Worm (Caenorhabditis elegans) whole organism, young adult: Measurements from ENCODE around the gene rpl-38.

Experiments
- B0336.3 ChIP-seq: fragments of 200-800 bp; sonication (Bioruptor generic); IDR thresholded peaks from 2 replicates; pipeline ENCODE4 v1.3.6; 2022; ENCODE audit warnings: missing genetic modification characterization, missing compliant biosample characterization
- C06A6.2 ChIP-seq: fragments of 200-800 bp; sonication (Bioruptor generic); conservative IDR thresholded peaks from 2 replicates; pipeline ENCODE4 v1.3.6; 2022; ENCODE audit warnings: missing genetic modification characterization, missing compliant biosample characterization
- F10E7.11 ChIP-seq: sonication (generic microtip); optimal IDR thresholded peaks from 2 replicates; lab custom pipeline; 2017; ENCODE audit warnings: mild to moderate bottlenecking, missing genetic modification characterization, moderate library complexity, missing compliant biosample characterization
- F33H1.4 ChIP-seq: fragments of 200-800 bp; sonication (Bioruptor generic); IDR thresholded peaks from 2 replicates; pipeline ENCODE4 v1.3.6; 2022; ENCODE audit warnings: missing genetic modification reagents, missing genetic modification characterization, missing compliant biosample characterization
- F39B2.1 ChIP-seq: fragments of 200-800 bp; sonication (Bioruptor generic); IDR thresholded peaks from 2 replicates; pipeline ENCODE4 v1.3.6; 2022; ENCODE audit warnings: missing genetic modification reagents, missing genetic modification characterization, missing compliant biosample characterization
- F49E8.2 ChIP-seq: sonication (generic microtip); optimal IDR thresholded peaks from 3 replicates; lab custom pipeline; 2017; ENCODE audit warnings: missing genetic modification characterization, mild to moderate bottlenecking, missing compliant biosample characterization, antibody characterized with exemption, moderate library complexity; ENCODE audit not compliant: insufficient read depth
- F52B5.7 ChIP-seq: sonication (generic microtip); optimal IDR thresholded peaks from 2 replicates; lab custom pipeline; 2016; ENCODE audit warnings: mild to moderate bottlenecking, missing genetic modification characterization, missing compliant biosample characterization
- F55B11.4 ChIP-seq: sonication (generic microtip); optimal IDR thresholded peaks from 2 replicates; lab custom pipeline; 2016; ENCODE audit warnings: missing compliant biosample characterization, missing genetic modification characterization, borderline replicate concordance; ENCODE audit not compliant: insufficient read depth
- F57A8.1 ChIP-seq: fragments of 200-800 bp; sonication (Bioruptor generic); optimal IDR thresholded peaks from 2 replicates; lab custom pipeline; 2018; ENCODE audit warnings: mild to moderate bottlenecking, missing genetic modification characterization, moderate library complexity, missing compliant biosample characterization
- K11D2.4 ChIP-seq: fragments of 200-800 bp; sonication (Bioruptor generic); IDR thresholded peaks from 2 replicates; pipeline ENCODE4 v1.3.6; 2022; ENCODE audit warnings: missing genetic modification reagents, missing genetic modification characterization, missing compliant biosample characterization
- T07F8.4 ChIP-seq: sonication (generic microtip); optimal IDR thresholded peaks from 2 replicates; lab custom pipeline; 2016; ENCODE audit warnings: mild to moderate bottlenecking, missing genetic modification characterization, moderate library complexity, missing compliant biosample characterization
- Y56A3A.18 ChIP-seq: fragments of 200-800 bp; sonication (Bioruptor generic); IDR thresholded peaks from 2 replicates; pipeline ENCODE4 v1.3.6; 2022; ENCODE audit warnings: missing genetic modification reagents, missing genetic modification characterization, missing compliant biosample characterization
- ZK185.1 ChIP-seq: sonication (generic microtip); optimal IDR thresholded peaks from 2 replicates; lab custom pipeline; 2016; ENCODE audit warnings: mild to moderate bottlenecking, missing genetic modification characterization, missing compliant biosample characterization; ENCODE audit not compliant: poor library complexity, severe bottlenecking
- ama-1 ChIP-seq, 3 experiments: fragments of 150-350 bp in 1 of 3; sonication (generic microtip) in 2 of 3; optimal IDR thresholded peaks; 2 replicates each; lab custom pipeline; 2014 to 2018; ENCODE audit warnings: missing biosample characterization in 2 of 3, missing genetic modification characterization in 2 of 3, missing genetic modification reagents in 2 of 3
- atf-7 ChIP-seq: sonication (generic microtip); optimal IDR thresholded peaks from 2 replicates; lab custom pipeline; 2017; ENCODE audit warnings: mild to moderate bottlenecking, missing genetic modification characterization, missing compliant biosample characterization
- athp-1 ChIP-seq: sonication (generic microtip); optimal IDR thresholded peaks from 2 replicates; lab custom pipeline; 2017; ENCODE audit warnings: mild to moderate bottlenecking, missing genetic modification characterization, missing compliant biosample characterization
- attf-6 ChIP-seq: fragments of 200-800 bp; sonication (Bioruptor generic); IDR thresholded peaks from 2 replicates; pipeline ENCODE4 v1.3.6; 2022; ENCODE audit warnings: missing genetic modification reagents, missing genetic modification characterization, missing compliant biosample characterization
- bed-2 ChIP-seq: fragments of 200-800 bp; sonication (Bioruptor generic); IDR thresholded peaks from 2 replicates; pipeline ENCODE4 v1.3.6; 2022; ENCODE audit warnings: missing genetic modification reagents, missing genetic modification characterization, missing compliant biosample characterization
- ceh-100 ChIP-seq: fragments of 200-800 bp; sonication (Bioruptor generic); IDR thresholded peaks from 2 replicates; pipeline ENCODE4 v1.3.6; 2022; ENCODE audit warnings: missing genetic modification reagents, missing genetic modification characterization, missing compliant biosample characterization
- ceh-27 ChIP-seq: fragments of 200-800 bp; sonication (Bioruptor generic); optimal IDR thresholded peaks from 2 replicates; lab custom pipeline; 2018; ENCODE audit warnings: mild to moderate bottlenecking, missing genetic modification characterization, moderate library complexity, missing compliant biosample characterization
- chd-7 ChIP-seq: sonication (generic microtip); optimal IDR thresholded peaks from 2 replicates; lab custom pipeline; 2016; ENCODE audit warnings: mild to moderate bottlenecking, missing genetic modification characterization, moderate library complexity, missing compliant biosample characterization
- egl-18 ChIP-seq: fragments of 200-800 bp; sonication (Bioruptor generic); IDR thresholded peaks from 2 replicates; pipeline ENCODE4 v1.3.6; 2022; ENCODE audit warnings: missing genetic modification reagents, missing genetic modification characterization, missing compliant biosample characterization
- egrh-3 ChIP-seq: fragments of 200-800 bp; sonication (Bioruptor generic); IDR thresholded peaks from 2 replicates; pipeline ENCODE4 v1.3.6; 2022; ENCODE audit warnings: missing genetic modification reagents, missing genetic modification characterization, missing compliant biosample characterization
- fkh-3 ChIP-seq: sonication (generic microtip); optimal IDR thresholded peaks from 2 replicates; lab custom pipeline; 2016; ENCODE audit warnings: mild to moderate bottlenecking, missing genetic modification characterization, missing compliant biosample characterization
- him-1 ChIP-seq: sonication (generic microtip); optimal IDR thresholded peaks from 2 replicates; lab custom pipeline; 2016; ENCODE audit warnings: missing genotype, missing genetic modification reagents, missing genetic modification characterization, missing compliant biosample characterization
- hlh-12 ChIP-seq: sonication (generic microtip); optimal IDR thresholded peaks from 2 replicates; lab custom pipeline; 2016; ENCODE audit warnings: missing genetic modification characterization, missing compliant biosample characterization
- lag-1 ChIP-seq: fragments of 200-800 bp; sonication (Bioruptor generic); IDR thresholded peaks from 2 replicates; pipeline ENCODE4 v1.3.6; 2022; ENCODE audit warnings: missing genetic modification reagents, missing genetic modification characterization, missing compliant biosample characterization
- lin-26 ChIP-seq: fragments of 200-800 bp; sonication (Bioruptor generic); IDR thresholded peaks from 2 replicates; pipeline ENCODE4 v1.3.6; 2022; ENCODE audit warnings: missing genetic modification reagents, missing genetic modification characterization, missing compliant biosample characterization
- lin-35 ChIP-seq, 3 experiments: fragments of 150-350 bp in 2 of 3; sonication (generic microtip) in 1 of 3; optimal IDR thresholded peaks; 2 replicates each; lab custom pipeline; 2014 to 2018; ENCODE audit warnings: missing biosample characterization in 3 of 3, missing genetic modification characterization in 3 of 3, missing genetic modification reagents in 3 of 3
- lir-1 ChIP-seq: fragments of 200-800 bp; sonication (Bioruptor generic); conservative IDR thresholded peaks from 2 replicates; pipeline ENCODE4 v1.3.6; 2022; ENCODE audit warnings: missing genetic modification reagents, missing genetic modification characterization, missing compliant biosample characterization
- lsy-27 ChIP-seq: sonication (generic microtip); optimal IDR thresholded peaks from 2 replicates; lab custom pipeline; 2017; ENCODE audit warnings: missing genetic modification characterization, mild to moderate bottlenecking, missing compliant biosample characterization, antibody characterized with exemption, missing genotype, borderline replicate concordance; ENCODE audit not compliant: insufficient read depth
- mcd-1 ChIP-seq: fragments of 200-800 bp; sonication (Bioruptor generic); IDR thresholded peaks from 2 replicates; pipeline ENCODE4 v1.3.6; 2022; ENCODE audit warnings: missing genetic modification reagents, missing genetic modification characterization, missing compliant biosample characterization
- mxl-1 ChIP-seq: sonication (generic microtip); optimal IDR thresholded peaks from 2 replicates; lab custom pipeline; 2016; ENCODE audit warnings: missing genetic modification characterization, missing compliant biosample characterization
- nfya-1 ChIP-seq: sonication (generic microtip); optimal IDR thresholded peaks from 2 replicates; lab custom pipeline; 2017; ENCODE audit warnings: antibody characterized with exemption, missing compliant biosample characterization, missing genetic modification characterization, borderline replicate concordance; ENCODE audit not compliant: insufficient read depth
- nfya-2 ChIP-seq: fragments of 200-800 bp; sonication (Bioruptor generic); IDR thresholded peaks from 2 replicates; pipeline ENCODE4 v1.3.6; 2022; ENCODE audit warnings: missing genetic modification reagents, missing genetic modification characterization, missing compliant biosample characterization
- nhr-27 ChIP-seq: fragments of 200-800 bp; sonication (Bioruptor generic); optimal IDR thresholded peaks from 2 replicates; lab custom pipeline; 2018; ENCODE audit warnings: mild to moderate bottlenecking, missing genetic modification characterization, moderate library complexity, missing compliant biosample characterization
- nhr-90 ChIP-seq: sonication (generic microtip); optimal IDR thresholded peaks from 2 replicates; lab custom pipeline; 2016; ENCODE audit warnings: missing genotype, mild to moderate bottlenecking, missing genetic modification characterization, missing compliant biosample characterization
- pha-4 ChIP-seq: fragments of 150-350 bp; sonication (generic microtip); optimal IDR thresholded peaks from 2 replicates; lab custom pipeline; 2014; ENCODE audit warnings: missing biosample characterization, missing genetic modification reagents, missing genetic modification characterization
- rcor-1 ChIP-seq: fragments of 200-800 bp; sonication (Bioruptor generic); IDR thresholded peaks from 2 replicates; pipeline ENCODE4 v1.3.6; 2022; ENCODE audit warnings: missing genetic modification reagents, missing genetic modification characterization, missing compliant biosample characterization
- snpc-1.1 ChIP-seq: sonication (generic microtip); optimal IDR thresholded peaks from 2 replicates; lab custom pipeline; 2017; ENCODE audit warnings: missing genetic modification characterization, mild to moderate bottlenecking, missing compliant biosample characterization, antibody characterized with exemption, moderate library complexity, missing genotype, missing genetic modification reagents; ENCODE audit not compliant: insufficient read depth
- somi-1 ChIP-seq: fragments of 200-800 bp; sonication (Bioruptor generic); optimal IDR thresholded peaks from 2 replicates; lab custom pipeline; 2018; ENCODE audit warnings: mild to moderate bottlenecking, missing genetic modification characterization, missing compliant biosample characterization
- sptf-2 ChIP-seq: fragments of 200-800 bp; sonication (Bioruptor generic); optimal IDR thresholded peaks from 2 replicates; lab custom pipeline; 2018; ENCODE audit warnings: mild to moderate bottlenecking, missing genetic modification characterization, missing compliant biosample characterization
- zfh-2 ChIP-seq: fragments of 200-800 bp; sonication (Bioruptor generic); conservative IDR thresholded peaks from 2 replicates; pipeline ENCODE4 v1.3.6; 2022; ENCODE audit warnings: missing genetic modification reagents, missing genetic modification characterization, missing compliant biosample characterization
- ztf-18 ChIP-seq: sonication (generic microtip); optimal IDR thresholded peaks from 2 replicates; lab custom pipeline; 2016; ENCODE audit warnings: missing genotype, mild to moderate bottlenecking, missing genetic modification characterization, missing compliant biosample characterization
- ztf-26 ChIP-seq: sonication (generic microtip); optimal IDR thresholded peaks from 2 replicates; lab custom pipeline; 2017; ENCODE audit warnings: missing genetic modification characterization, missing compliant biosample characterization
- ztf-6 ChIP-seq: fragments of 200-800 bp; sonication (Bioruptor generic); IDR thresholded peaks from 2 replicates; pipeline ENCODE4 v1.3.6; 2022; ENCODE audit warnings: missing genetic modification reagents, missing genetic modification characterization, missing compliant biosample characterization

rpl-38 gene

DNA sequence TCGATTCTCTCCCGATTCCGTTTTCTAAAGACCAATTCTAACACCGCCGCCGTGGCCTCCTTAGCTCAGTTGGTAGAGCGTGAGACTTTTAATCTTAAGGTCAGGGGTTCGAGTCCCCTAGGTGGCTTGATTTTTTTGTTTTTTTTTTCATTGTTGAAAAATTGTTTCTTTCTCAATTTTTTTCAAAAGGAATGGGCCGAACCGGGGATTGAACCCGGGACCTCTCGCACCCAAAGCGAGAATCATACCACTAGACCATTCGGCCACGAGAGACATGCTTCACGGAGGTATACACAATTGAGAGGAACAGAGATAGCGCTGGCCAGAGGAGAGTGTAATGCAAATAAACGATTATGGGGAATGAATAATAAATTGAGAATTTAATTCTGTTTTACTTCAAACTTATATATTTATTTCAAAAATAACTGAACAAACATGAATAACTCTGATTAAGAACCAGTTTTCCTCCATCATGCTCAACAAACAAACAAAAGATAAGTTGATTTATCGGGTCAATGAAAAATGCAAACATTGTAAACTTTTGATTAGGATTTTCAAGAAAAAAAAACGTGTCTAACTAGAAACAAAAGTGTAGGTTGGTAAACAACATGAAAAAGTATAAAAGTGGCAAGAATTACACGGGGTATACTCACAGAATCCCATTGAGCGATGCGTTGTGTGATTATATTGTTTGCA is 46.8 kb upstream of the rpl-38 start, which contains the start of gene pqn-71 (continued):
- TF ChIP-seq ceh-27 (GFP tag; lab: Kevin White, UChicago) (peak; percentile 75), lin-35 (GFP tag; optimal IDR thresholded peaks at IDR 0.05; lab: Kevin White, UChicago) (peak in 1 of 3 experiments; percentile 91), F39B2.1 (GFP tag; lab: Robert Waterston, UW) (0 out of 2 replicates have a peak, but pooled peaks have one; percentile 70), nfya-1 (no peak), nhr-90 (tag; lab: Kevin White, UChicago) (peak; percentile 98), mxl-1 (peak; percentile 93), zfh-2 (GFP tag; lab: Robert Waterston, UW) (peak; percentile 80; the same call in 1 of the 2 replicates), egl-18 (GFP tag; lab: Robert Waterston, UW) (0 out of 2 replicates have a peak, but pooled peaks have one; percentile 81), Y56A3A.18 (GFP tag; lab: Robert Waterston, UW) (peak; percentile 97), nhr-27 (tag; lab: Kevin White, UChicago) (peak; percentile 88), F33H1.4 (peak; percentile 62), ztf-26 (tag; lab: Kevin White, UChicago) (peak; percentile 96), lin-26 (GFP tag; lab: Robert Waterston, UW) (peak; percentile 98), fkh-3 (tag; lab: Kevin White, UChicago) (peak; percentile 84), K11D2.4 (GFP tag; lab: Robert Waterston, UW) (peak; percentile 93), ztf-18 (tag; lab: Kevin White, UChicago) (peak; percentile 86), F10E7.11 (tag; lab: Kevin White, UChicago) (peak; percentile 47), rcor-1 (GFP tag; lab: Robert Waterston, UW) (peak; percentile 91), T07F8.4 (tag; lab: Kevin White, UChicago) (peak; percentile 93), sptf-2 (GFP tag; lab: Kevin White, UChicago) (peak; percentile 89), ZK185.1 (tag; lab: Kevin White, UChicago) (peak; percentile 94), egrh-3 (GFP tag; lab: Robert Waterston, UW) (no peak), ztf-6 (GFP tag; lab: Robert Waterston, UW) (peak; percentile 88), C06A6.2 (GFP tag; lab: Robert Waterston, UW) (peak; percentile 82), B0336.3 (GFP tag; lab: Robert Waterston, UW) (peak; percentile 94), athp-1 (tag; lab: Kevin White, UChicago) (peak; percentile 90), lsy-27 (tag; lab: Kevin White, UChicago) (peak; percentile 91), F52B5.7 (tag; lab: Kevin White, UChicago) (peak; percentile 81), ama-1 (optimal IDR thresholded peaks at IDR 0.05; lab: Kevin White, UChicago) (no peak), ama-1 (GFP tag; optimal IDR thresholded peaks at IDR 0.05; lab: Kevin White, UChicago) (peak; percentile 89 to 90), F49E8.2 (tag; lab: Kevin White, UChicago) (peak; percentile 56), lir-1 (GFP tag; lab: Robert Waterston, UW) (0 out of 2 replicates have a peak, but pooled peaks have one; percentile 22), F57A8.1 (GFP tag; lab: Kevin White, UChicago) (peak; percentile 47), chd-7 (tag; lab: Kevin White, UChicago) (peak; percentile 90), ceh-100 (GFP tag; lab: Robert Waterston, UW) (peak; percentile 83), attf-6 (GFP tag; lab: Robert Waterston, UW) (peak; percentile 90), pha-4 (tag; lab: Kevin White, UChicago) (peak; percentile 6), lag-1 (GFP tag; lab: Robert Waterston, UW) (no peak), bed-2 (GFP tag; lab: Robert Waterston, UW) (0 out of 2 replicates have a peak, but pooled peaks have one; percentile 54), somi-1 (GFP tag; lab: Kevin White, UChicago) (peak; percentile 91), nfya-2 (GFP tag; lab: Robert Waterston, UW) (no peak), him-1 (peak; percentile 99), mcd-1 (GFP tag; lab: Robert Waterston, UW) (peak; percentile 86), atf-7 (tag; lab: Kevin White, UChicago) (peak; percentile 85), hlh-12 (tag; lab: Kevin White, UChicago) (peak; percentile 86), F55B11.4 (no peak), snpc-1.1 (tag; lab: Kevin White, UChicago) (peak; percentile 83)
